Worm (Caenorhabditis elegans) whole organism, L3 larva: Measurements from ENCODE around the gene nac-3.

ENCODE experiments used
- aly-2 ChIP-seq: fragments of 150-350 bp; optimal IDR thresholded peaks from 2 replicates; lab custom pipeline; 2014; ENCODE audit warnings: missing biosample characterization, missing genetic modification characterization
- egl-27 ChIP-seq: sonication (generic microtip); optimal IDR thresholded peaks from 4 replicates; lab custom pipeline; 2017; ENCODE audit warnings: missing biosample characterization, missing genetic modification reagents, missing genetic modification characterization
- fos-1 ChIP-seq: fragments of 150-350 bp; optimal IDR thresholded peaks from 2 replicates; lab custom pipeline; 2014; ENCODE audit warnings: missing biosample characterization, missing genetic modification characterization
- nhr-12 ChIP-seq: fragments of 150-350 bp; optimal IDR thresholded peaks from 2 replicates; lab custom pipeline; 2014; ENCODE audit warnings: missing biosample characterization, missing genetic modification characterization
- nhr-76 ChIP-seq: fragments of 150-350 bp; sonication (generic microtip); optimal IDR thresholded peaks from 5 replicates; lab custom pipeline; 2014; ENCODE audit warnings: missing biosample characterization, missing genetic modification characterization
- pqm-1 ChIP-seq: fragments of 150-350 bp; optimal IDR thresholded peaks from 2 replicates; lab custom pipeline; 2017; ENCODE audit warnings: missing biosample characterization, missing genetic modification characterization, inconsistent platforms
- ztf-11 ChIP-seq: fragments of 150-350 bp; optimal IDR thresholded peaks from 2 replicates; lab custom pipeline; 2014; ENCODE audit warnings: missing biosample characterization, missing genetic modification characterization

DNA sequence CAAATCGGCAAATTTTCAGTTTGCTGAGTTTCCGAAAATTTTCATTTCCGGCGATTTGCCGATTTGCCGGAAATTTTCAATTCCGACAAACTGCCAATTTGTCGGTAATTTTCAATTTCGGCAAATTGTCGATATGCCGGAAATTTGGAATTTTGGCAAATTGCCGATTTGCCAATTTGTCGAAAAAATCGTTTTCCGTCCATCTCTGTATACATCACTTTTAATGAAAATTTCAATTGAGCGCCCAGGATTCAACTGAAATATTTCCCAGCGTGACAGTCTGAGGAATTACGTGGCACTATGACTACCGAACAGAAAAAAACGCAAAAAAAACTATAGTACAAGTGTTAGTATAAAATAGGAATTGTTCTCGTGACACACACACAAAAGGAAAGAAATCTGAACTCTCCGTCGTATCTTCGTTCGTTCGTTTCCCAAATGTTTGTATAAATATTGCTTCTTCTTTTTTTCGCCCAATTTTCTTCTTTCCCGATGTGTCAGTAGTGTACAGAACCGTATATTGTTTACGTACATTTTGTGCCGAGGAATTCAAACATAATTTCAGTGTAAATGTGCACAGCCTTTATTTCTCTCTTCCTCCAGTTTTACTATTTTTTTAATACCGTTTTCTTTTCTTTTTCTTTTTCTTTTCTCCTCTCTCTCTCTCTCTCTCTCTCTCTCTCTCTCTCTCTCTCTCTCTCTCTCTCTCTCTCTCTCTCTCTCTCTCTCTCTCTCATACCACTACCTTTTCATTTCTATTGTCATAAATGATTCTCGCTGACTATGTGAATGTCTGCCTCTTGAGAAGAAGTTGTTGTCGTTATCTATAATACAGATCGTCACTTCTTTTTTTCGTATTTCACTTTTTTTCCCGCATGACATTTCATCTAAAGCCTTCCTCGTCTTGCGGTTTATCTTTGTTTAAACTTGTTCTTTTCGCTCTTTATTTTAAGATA, 19.8 kb upstream of the nac-3 start:
- no peak for TF ChIP-seq nhr-76 (tag; lab: Kevin White, UChicago)
- TF ChIP-seq egl-27 (tag; lab: Kevin White, UChicago), result no peak
- TF ChIP-seq nhr-12, result no peak
- no peak for TF ChIP-seq aly-2 (tag; lab: Kevin White, UChicago)
- TF ChIP-seq fos-1 (tag; lab: Kevin White, UChicago), result no peak
- no peak for TF ChIP-seq ztf-11 (tag; lab: Kevin White, UChicago)
- peak; percentile 75 for TF ChIP-seq pqm-1 (tag; lab: Kevin White, UChicago)
